Fruit fly (Drosophila melanogaster): Measurements from ENCODE around the gene hyx.
A peak's percentile ranks its signal among the peaks of the same experiment; 100 is the strongest.

hyx gene

DNA sequence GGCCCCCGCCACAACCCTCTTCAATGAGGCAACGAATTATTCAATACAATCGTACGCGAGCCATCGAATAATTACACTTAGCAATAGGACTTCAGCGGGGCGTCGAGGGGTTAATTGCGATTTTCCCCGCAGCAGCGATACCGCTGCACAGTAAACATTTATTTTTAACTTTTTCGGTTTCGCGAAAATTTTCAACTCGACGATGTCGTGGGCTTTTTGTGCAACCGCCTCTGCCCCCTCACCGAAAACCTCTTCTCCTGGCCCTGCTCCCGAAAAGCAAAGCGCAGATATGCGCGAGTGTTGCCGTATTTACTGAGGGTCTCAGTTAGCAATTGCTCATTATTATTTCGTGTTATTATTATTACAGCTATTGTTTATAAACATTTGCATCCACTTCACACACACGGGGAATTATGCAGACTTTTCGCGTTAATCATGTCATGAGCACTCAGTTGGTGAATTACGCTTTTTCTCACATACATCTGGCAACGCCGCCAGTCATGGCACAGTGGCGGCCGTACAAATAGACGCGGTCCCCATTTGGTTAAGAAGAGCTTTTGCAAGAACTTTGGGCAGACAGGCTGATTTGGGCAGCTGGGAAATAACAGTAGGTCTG is 24.7 kb upstream of the hyx start (continued):
- TF ChIP-seq Sry-δ (GFP tag; optimal IDR thresholded peaks at IDR 0.05) (peak; percentile 26), lov (optimal IDR thresholded peaks at IDR 0.05) (no peak), lov (GFP tag; IDR thresholded peaks at IDR 0.05) (no peak), sisA (GFP tag; IDR thresholded peaks at IDR 0.05) (peak; percentile 35; the same call in 1 of the 2 replicates), oc (tag; optimal IDR thresholded peaks at IDR 0.05) (no peak), ken (GFP tag; IDR thresholded peaks at IDR 0.05) (0 out of 3 replicates have a peak, but pooled peaks have one; percentile 57), Med (GFP tag) (peak; percentile 91), Sox102F (GFP tag; optimal IDR thresholded peaks at IDR 0.05) (no peak), ftz-f1 (GFP tag; optimal IDR thresholded peaks at IDR 0.05) (peak; percentile 71), ttk (GFP tag; IDR thresholded peaks at IDR 0.05) (no peak), crol (GFP tag; IDR thresholded peaks at IDR 0.05) (peak; percentile 99), Usf (GFP tag; optimal IDR thresholded peaks at IDR 0.05) (no peak), sr (GFP tag; IDR thresholded peaks at IDR 0.05) (0 out of 3 replicates have a peak, but pooled peaks have one; percentile 53), nerfin-1 (tag; optimal IDR thresholded peaks at IDR 0.05) (peak; percentile 25), CG12769 (tag; optimal IDR thresholded peaks at IDR 0.05) (no peak), run (tag; optimal IDR thresholded peaks at IDR 0.05) (no peak), HLH3B (GFP tag; IDR thresholded peaks at IDR 0.05) (no peak), CG10979 (tag; optimal IDR thresholded peaks at IDR 0.05) (peak; percentile 19), CG13123 (GFP tag; optimal IDR thresholded peaks at IDR 0.05) (peak; percentile 49), chif (GFP tag; optimal IDR thresholded peaks at IDR 0.05) (peak in 1 of 2 experiments; percentile 42), Ravus (GFP tag; IDR thresholded peaks at IDR 0.05) (no peak), Drgx (GFP tag; IDR thresholded peaks at IDR 0.05) (peak; percentile 12), dimm (GFP tag; IDR thresholded peaks at IDR 0.05) (no peak), CG18262 (tag; optimal IDR thresholded peaks at IDR 0.05) (peak; percentile 37), Mrtf (GFP tag; IDR thresholded peaks at IDR 0.05) (0 out of 3 replicates have a peak, but pooled peaks have one; percentile 20), ems (GFP tag; optimal IDR thresholded peaks at IDR 0.05) (peak; percentile 46), CG14860 (GFP tag; IDR thresholded peaks at IDR 0.05; ENCODE audit: partially characterized antibody) (no peak), pho (GFP tag; optimal IDR thresholded peaks at IDR 0.05) (peak; percentile 63), NFAT (GFP tag; IDR thresholded peaks at IDR 0.05) (no peak), CG4730 (GFP tag; IDR thresholded peaks at IDR 0.05) (no peak), bowl (GFP tag; IDR thresholded peaks at IDR 0.05) (no peak), ap (GFP tag; IDR thresholded peaks at IDR 0.05) (no peak), CG6689 (GFP tag; IDR thresholded peaks at IDR 0.05) (peak; percentile 49), Gsc (GFP tag; IDR thresholded peaks at IDR 0.05) (no peak), Hand (GFP tag; optimal IDR thresholded peaks at IDR 0.05) (no peak), CG10147 (GFP tag; optimal IDR thresholded peaks at IDR 0.05) (peak; percentile 7), Hmr (GFP tag; optimal IDR thresholded peaks at IDR 0.05) (no peak), Hr51 (GFP tag; optimal IDR thresholded peaks at IDR 0.05) (no peak), BtbVII (GFP tag; optimal IDR thresholded peaks at IDR 0.05) (peak; percentile 8), CG8089 (GFP tag; optimal IDR thresholded peaks at IDR 0.05) (peak; percentile 13), sim (GFP tag; IDR thresholded peaks at IDR 0.05) (no peak), zf30C (GFP tag; optimal IDR thresholded peaks at IDR 0.05) (no peak), CG17912 (GFP tag; optimal IDR thresholded peaks at IDR 0.05) (no peak), CG10267 (tag; optimal IDR thresholded peaks at IDR 0.05) (peak; percentile 17), trem (tag; optimal IDR thresholded peaks at IDR 0.05) (peak; percentile 39), Hsf (GFP tag; optimal IDR thresholded peaks at IDR 0.05) (peak; percentile 52), CG16815 (GFP tag; optimal IDR thresholded peaks at IDR 0.05) (no peak), CG2875 (GFP tag; optimal IDR thresholded peaks at IDR 0.05) (peak; percentile 12), br (optimal IDR thresholded peaks at IDR 0.05) (no peak), row (GFP tag; IDR thresholded peaks at IDR 0.05) (peak; percentile 56), Awh (GFP tag; IDR thresholded peaks at IDR 0.05) (no peak), CG10321 (GFP tag; IDR thresholded peaks at IDR 0.05) (no peak)
